Worm (Caenorhabditis elegans) whole organism, young adult: ENCODE measurements around the gene T02B11.6.

ENCODE experiments used
- B0261.1 ChIP-seq: sonication (generic microtip); optimal IDR thresholded peaks from 2 replicates; lab custom pipeline; 2016; ENCODE audit warnings: mild to moderate bottlenecking, missing genetic modification characterization, moderate library complexity, missing compliant biosample characterization
- B0336.3 ChIP-seq: fragments of 200-800 bp; sonication (Bioruptor generic); IDR thresholded peaks from 2 replicates; pipeline ENCODE4 v1.3.6; 2022; ENCODE audit warnings: missing genetic modification characterization, missing compliant biosample characterization
- C06A6.2 ChIP-seq: fragments of 200-800 bp; sonication (Bioruptor generic); conservative IDR thresholded peaks from 2 replicates; pipeline ENCODE4 v1.3.6; 2022; ENCODE audit warnings: missing genetic modification characterization, missing compliant biosample characterization
- K11D2.4 ChIP-seq: fragments of 200-800 bp; sonication (Bioruptor generic); IDR thresholded peaks from 2 replicates; pipeline ENCODE4 v1.3.6; 2022; ENCODE audit warnings: missing genetic modification reagents, missing genetic modification characterization, missing compliant biosample characterization
- T26A5.8 ChIP-seq: sonication (generic microtip); optimal IDR thresholded peaks from 2 replicates; lab custom pipeline; 2016; ENCODE audit warnings: missing genetic modification characterization, missing compliant biosample characterization
- Y95B8A.8 ChIP-seq: fragments of 200-800 bp; sonication (Bioruptor generic); IDR thresholded peaks from 2 replicates; pipeline ENCODE4 v1.3.6; 2022; ENCODE audit warnings: missing genetic modification reagents, missing genetic modification characterization, missing compliant biosample characterization
- aptf-3 ChIP-seq: fragments of 200-800 bp; sonication (Bioruptor generic); IDR thresholded peaks from 2 replicates; pipeline ENCODE4 v1.3.6; 2022; ENCODE audit warnings: missing genetic modification characterization, missing compliant biosample characterization
- attf-3 ChIP-seq: fragments of 200-800 bp; sonication (Bioruptor generic); conservative IDR thresholded peaks from 2 replicates; pipeline ENCODE4 v1.3.6; 2022; ENCODE audit warnings: missing genetic modification reagents, missing genetic modification characterization, missing compliant biosample characterization
- bed-1 ChIP-seq: fragments of 200-800 bp; sonication (Bioruptor generic); IDR thresholded peaks from 2 replicates; pipeline ENCODE4 v1.3.6; 2022; ENCODE audit warnings: missing genetic modification reagents, missing genetic modification characterization, missing compliant biosample characterization
- bed-2 ChIP-seq: fragments of 200-800 bp; sonication (Bioruptor generic); IDR thresholded peaks from 2 replicates; pipeline ENCODE4 v1.3.6; 2022; ENCODE audit warnings: missing genetic modification reagents, missing genetic modification characterization, missing compliant biosample characterization
- ccch-3 ChIP-seq: fragments of 200-800 bp; sonication (Bioruptor generic); optimal IDR thresholded peaks from 2 replicates; lab custom pipeline; 2018; ENCODE audit warnings: mild to moderate bottlenecking, missing genetic modification characterization, missing compliant biosample characterization
- cebp-2 ChIP-seq: fragments of 200-800 bp; sonication (Bioruptor generic); IDR thresholded peaks from 2 replicates; pipeline ENCODE4 v1.3.6; 2022; ENCODE audit warnings: missing genetic modification characterization, missing compliant biosample characterization
- ceh-58 ChIP-seq: fragments of 200-800 bp; sonication (Bioruptor generic); IDR thresholded peaks from 2 replicates; pipeline ENCODE4 v1.3.6; 2022; ENCODE audit warnings: missing genetic modification characterization, missing compliant biosample characterization
- ceh-79 ChIP-seq: sonication (generic microtip); optimal IDR thresholded peaks from 2 replicates; lab custom pipeline; 2017; ENCODE audit warnings: mild to moderate bottlenecking, missing genetic modification characterization, missing compliant biosample characterization
- gei-17 ChIP-seq: fragments of 200-800 bp; sonication (Bioruptor generic); optimal IDR thresholded peaks from 2 replicates; lab custom pipeline; 2018; ENCODE audit warnings: mild to moderate bottlenecking, missing genetic modification characterization, missing compliant biosample characterization
- him-1 ChIP-seq: sonication (generic microtip); optimal IDR thresholded peaks from 2 replicates; lab custom pipeline; 2016; ENCODE audit warnings: missing genotype, missing genetic modification reagents, missing genetic modification characterization, missing compliant biosample characterization
- hsf-1 ChIP-seq: fragments of 200-800 bp; sonication (Bioruptor generic); IDR thresholded peaks from 2 replicates; pipeline ENCODE4 v1.3.6; 2022; ENCODE audit warnings: missing genetic modification reagents, missing genetic modification characterization, missing compliant biosample characterization
- lag-1 ChIP-seq: fragments of 200-800 bp; sonication (Bioruptor generic); IDR thresholded peaks from 2 replicates; pipeline ENCODE4 v1.3.6; 2022; ENCODE audit warnings: missing genetic modification reagents, missing genetic modification characterization, missing compliant biosample characterization
- madf-8 ChIP-seq: fragments of 200-800 bp; sonication (Bioruptor generic); conservative IDR thresholded peaks from 2 replicates; pipeline ENCODE4 v1.3.6; 2022; ENCODE audit warnings: missing genetic modification reagents, missing genetic modification characterization, missing compliant biosample characterization
- mcd-1 ChIP-seq: fragments of 200-800 bp; sonication (Bioruptor generic); IDR thresholded peaks from 2 replicates; pipeline ENCODE4 v1.3.6; 2022; ENCODE audit warnings: missing genetic modification reagents, missing genetic modification characterization, missing compliant biosample characterization
- mxl-1 ChIP-seq: sonication (generic microtip); optimal IDR thresholded peaks from 2 replicates; lab custom pipeline; 2016; ENCODE audit warnings: missing genetic modification characterization, missing compliant biosample characterization
- rec-8 ChIP-seq, 2 experiments: sonication (generic microtip); optimal IDR thresholded peaks; 2 replicates each; lab custom pipeline; 2016; ENCODE audit warnings: mild to moderate bottlenecking in 2 of 2, missing genetic modification characterization in 2 of 2, missing genetic modification reagents in 2 of 2, missing genotype in 2 of 2, missing biosample characterization in 1 of 2, missing compliant biosample characterization in 1 of 2, moderate library complexity in 1 of 2
- repo-1 ChIP-seq: sonication (generic microtip); optimal IDR thresholded peaks from 2 replicates; lab custom pipeline; 2017; ENCODE audit warnings: mild to moderate bottlenecking, missing genetic modification characterization, missing compliant biosample characterization
- sea-2 ChIP-seq: fragments of 200-800 bp; sonication (Bioruptor generic); IDR thresholded peaks from 2 replicates; pipeline ENCODE4 v1.3.6; 2022; ENCODE audit warnings: missing genetic modification characterization, missing compliant biosample characterization
- snpc-1.1 ChIP-seq: sonication (generic microtip); optimal IDR thresholded peaks from 2 replicates; lab custom pipeline; 2017; ENCODE audit warnings: missing genetic modification characterization, mild to moderate bottlenecking, missing compliant biosample characterization, antibody characterized with exemption, moderate library complexity, missing genotype, missing genetic modification reagents; ENCODE audit not compliant: insufficient read depth
- snpc-4 ChIP-seq, 5 experiments: fragments of 150-350 bp in 1 of 5; sonication (generic microtip) in 4 of 5; optimal IDR thresholded peaks; 2 replicates each; lab custom pipeline; 2014 to 2018; ENCODE audit warnings: missing genetic modification characterization in 5 of 5, missing biosample characterization in 3 of 5, antibody characterized with exemption in 2 of 5, mild to moderate bottlenecking in 2 of 5, missing compliant biosample characterization in 2 of 5, missing genotype in 2 of 5, moderate library complexity in 2 of 5, missing genetic modification reagents in 1 of 5
- tbp1 ChIP-seq: fragments of 200-800 bp; sonication (Bioruptor generic); optimal IDR thresholded peaks from 2 replicates; lab custom pipeline; 2018; ENCODE audit warnings: mild to moderate bottlenecking, missing genetic modification characterization, missing compliant biosample characterization
- tbx-9 ChIP-seq: sonication (generic microtip); optimal IDR thresholded peaks from 2 replicates; lab custom pipeline; 2016; ENCODE audit warnings: borderline replicate concordance, missing genetic modification characterization, inconsistent platforms, missing compliant biosample characterization
- unc-130 ChIP-seq: sonication (generic microtip); optimal IDR thresholded peaks from 2 replicates; lab custom pipeline; 2016; ENCODE audit warnings: missing genetic modification reagents, missing genetic modification characterization, missing compliant biosample characterization
- zfh-2 ChIP-seq: fragments of 200-800 bp; sonication (Bioruptor generic); conservative IDR thresholded peaks from 2 replicates; pipeline ENCODE4 v1.3.6; 2022; ENCODE audit warnings: missing genetic modification reagents, missing genetic modification characterization, missing compliant biosample characterization
- ztf-22 ChIP-seq: fragments of 200-800 bp; sonication (Bioruptor generic); optimal IDR thresholded peaks from 2 replicates; lab custom pipeline; 2018; ENCODE audit warnings: mild to moderate bottlenecking, missing genetic modification characterization, moderate library complexity, missing compliant biosample characterization
- ztf-26 ChIP-seq: sonication (generic microtip); optimal IDR thresholded peaks from 2 replicates; lab custom pipeline; 2017; ENCODE audit warnings: missing genetic modification characterization, missing compliant biosample characterization
- ztf-28 ChIP-seq: fragments of 200-800 bp; sonication (Bioruptor generic); IDR thresholded peaks from 2 replicates; pipeline ENCODE4 v1.3.6; 2022; ENCODE audit warnings: missing genetic modification reagents, missing genetic modification characterization, missing compliant biosample characterization
- ztf-6 ChIP-seq: fragments of 200-800 bp; sonication (Bioruptor generic); IDR thresholded peaks from 2 replicates; pipeline ENCODE4 v1.3.6; 2022; ENCODE audit warnings: missing genetic modification reagents, missing genetic modification characterization, missing compliant biosample characterization

T02B11.6 gene

DNA sequence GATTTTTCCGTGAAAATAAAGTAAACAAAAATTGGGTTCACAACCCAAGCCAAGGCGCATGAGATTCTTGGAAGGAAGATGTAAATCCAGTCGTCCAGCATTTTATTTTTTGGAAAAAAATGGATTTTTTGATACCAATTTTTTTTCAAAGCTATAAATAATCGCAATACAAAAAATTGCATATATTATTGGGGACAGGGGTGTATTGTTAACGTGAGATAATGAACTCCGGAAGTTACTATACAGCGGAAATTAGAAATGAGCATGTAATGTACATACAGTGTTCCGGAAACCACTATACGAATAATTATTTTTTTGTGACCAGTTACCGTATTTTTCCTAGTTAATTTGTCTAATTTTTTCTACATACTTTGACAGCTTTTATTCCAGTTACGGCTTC is 4.8 kb downstream of the T02B11.6 start, which contains the start of gene srj-38:
Gene srj-38 (minus strand): TSS at position 101 of the 400 bp plus-strand sequence.
- no peak for TF ChIP-seq B0261.1 (tag; lab: Kevin White, UChicago)
- no peak for TF ChIP-seq bed-2 (GFP tag; lab: Robert Waterston, UW)
- TF ChIP-seq him-1 (tag; lab: Kevin White, UChicago), result no peak
- no peak for TF ChIP-seq gei-17
- no peak for TF ChIP-seq attf-3 (GFP tag; lab: Robert Waterston, UW)
- no peak for TF ChIP-seq zfh-2
- no peak for TF ChIP-seq tbp1 (GFP tag; lab: Kevin White, UChicago)
- no peak for TF ChIP-seq sea-2
- TF ChIP-seq aptf-3, result no peak
- no peak for TF ChIP-seq K11D2.4 (GFP tag; lab: Robert Waterston, UW)
- TF ChIP-seq Y95B8A.8 (GFP tag; lab: Robert Waterston, UW), result no peak
- TF ChIP-seq bed-1 (GFP tag; lab: Robert Waterston, UW), result no peak

DNA sequence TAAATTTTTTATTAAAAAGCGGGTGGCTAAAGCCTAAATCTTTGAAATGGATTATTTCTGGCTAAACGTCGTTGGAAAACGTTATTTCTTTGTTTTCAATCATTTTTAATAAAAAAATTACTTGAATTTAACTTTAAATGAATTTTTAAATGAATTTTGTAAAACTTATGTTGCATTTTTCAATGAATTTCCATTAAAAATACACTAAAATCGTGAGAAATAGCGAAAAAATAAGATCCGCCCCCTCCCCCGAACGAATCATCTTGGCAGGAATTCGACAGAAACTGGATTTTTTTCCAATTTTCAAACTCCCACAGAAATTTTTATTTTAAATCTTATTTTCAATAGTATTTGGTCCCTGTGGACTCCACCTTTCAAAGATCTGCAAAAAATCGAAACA is 9.9 kb downstream of the T02B11.6 start, which contains the start of gene srg-53:
Gene srg-53 (plus strand): TSS at position 301 of the 400 bp plus-strand sequence.
- TF ChIP-seq ztf-6 (GFP tag; lab: Robert Waterston, UW), result no peak
- TF ChIP-seq madf-8 (GFP tag; lab: Robert Waterston, UW), result no peak
- TF ChIP-seq B0336.3 (GFP tag; lab: Robert Waterston, UW), result no peak
- no peak for TF ChIP-seq snpc-4 (GFP tag; optimal IDR thresholded peaks at IDR 0.05; lab: Kevin White, UChicago)
- no peak for TF ChIP-seq snpc-4 (tag; optimal IDR thresholded peaks at IDR 0.05; lab: Kevin White, UChicago)
- no peak for TF ChIP-seq tbx-9 (tag; lab: Kevin White, UChicago)
- no peak for TF ChIP-seq unc-130 (GFP tag; lab: Kevin White, UChicago)
- TF ChIP-seq ceh-58 (GFP tag; lab: Robert Waterston, UW), result no peak
- no peak for TF ChIP-seq ztf-26
- no peak for TF ChIP-seq B0261.1 (tag; lab: Kevin White, UChicago)
- no peak for TF ChIP-seq T26A5.8 (tag; lab: Kevin White, UChicago)
- TF ChIP-seq ztf-28 (GFP tag; lab: Robert Waterston, UW), result no peak

DNA sequence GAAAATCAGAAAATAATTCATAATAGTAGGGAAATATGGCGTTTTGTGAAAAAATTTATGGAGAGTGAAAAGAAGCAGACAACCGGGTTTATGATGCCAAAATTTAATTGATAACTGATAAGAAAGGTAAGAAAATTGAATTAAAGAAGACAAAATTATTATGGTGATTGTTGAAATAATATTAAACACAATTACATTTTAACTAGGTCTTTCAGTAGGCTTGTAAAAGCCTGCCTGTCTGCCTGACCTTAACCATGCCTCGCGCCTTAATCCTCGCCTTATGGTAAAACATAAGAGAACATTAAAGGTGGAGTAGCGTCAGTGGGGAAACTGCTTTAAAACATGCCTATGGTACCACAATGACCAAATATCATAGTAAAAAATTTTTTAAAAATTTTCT is 10.5 kb downstream of the T02B11.6 start, which contains the start of gene T02B11.8:
Gene T02B11.8 (minus strand): TSS at position 101 of the 400 bp plus-strand sequence.
- TF ChIP-seq ceh-79 (tag; lab: Kevin White, UChicago) (no peak), ztf-22 (GFP tag; lab: Kevin White, UChicago) (no peak)

DNA sequence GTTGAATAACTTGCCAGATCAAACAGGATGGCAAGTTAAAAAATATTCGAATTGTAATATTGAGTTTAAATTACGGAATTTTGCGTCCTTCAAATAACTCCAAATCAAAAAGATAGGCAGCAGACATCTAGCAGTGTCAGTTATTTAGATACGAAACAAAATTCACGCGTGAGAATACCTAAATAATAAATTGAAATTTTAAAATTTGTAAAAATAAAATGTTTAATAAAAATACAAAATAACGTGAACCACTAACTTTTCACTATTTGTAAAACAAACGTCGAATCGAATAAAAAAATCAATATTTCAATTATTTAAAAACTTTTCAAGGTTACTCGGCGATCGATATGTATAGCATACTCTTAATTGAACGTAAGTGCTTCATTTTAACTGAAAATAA is 13.2 kb downstream of the T02B11.6 start, which contains the start of gene T02B11.9:
Gene T02B11.9 (plus strand): TSS at position 301 of the 400 bp plus-strand sequence.
- TF ChIP-seq repo-1 (tag; lab: Kevin White, UChicago) (no peak), mcd-1 (GFP tag; lab: Robert Waterston, UW) (no peak), ccch-3 (GFP tag; lab: Kevin White, UChicago) (no peak)

DNA sequence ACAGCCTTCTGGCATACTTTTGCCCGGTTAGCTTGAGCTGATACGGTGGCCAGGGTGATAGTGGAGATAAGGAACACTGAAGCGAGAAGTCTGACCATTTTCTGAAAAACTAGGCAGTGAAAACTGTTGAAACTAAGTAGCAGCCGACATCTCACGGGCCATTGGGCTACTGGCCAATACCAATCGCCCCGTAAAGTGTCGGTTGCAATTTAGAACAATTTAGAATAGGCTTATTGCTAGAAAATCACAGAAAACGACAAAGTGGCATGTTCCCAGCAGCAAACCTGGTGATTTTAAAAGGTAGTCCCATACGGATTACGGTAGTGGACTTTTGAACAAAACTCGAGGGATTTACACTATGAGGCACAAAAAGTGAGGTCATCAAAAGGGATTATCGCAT is 18.1 kb downstream of the T02B11.6 start, which contains the start of gene T02B11.4:
Gene T02B11.4 (minus strand): TSS at position 101 of the 400 bp plus-strand sequence.
- TF ChIP-seq snpc-1.1 (tag; lab: Kevin White, UChicago) (no peak), cebp-2 (GFP tag; lab: Robert Waterston, UW) (no peak), mcd-1 (GFP tag; lab: Robert Waterston, UW) (no peak), ztf-28 (GFP tag; lab: Robert Waterston, UW) (no peak), mxl-1 (tag; lab: Kevin White, UChicago) (no peak), lag-1 (GFP tag; lab: Robert Waterston, UW) (no peak), rec-8 (tag; optimal IDR thresholded peaks at IDR 0.05; lab: Kevin White, UChicago) (no peak), hsf-1 (no peak), C06A6.2 (no peak)
